Fruit fly (Drosophila melanogaster) whole organism: Measurements from ENCODE around the gene salr.

ENCODE experiments used
- Dll ChIP-seq: fragments of >200 bp; optimal IDR thresholded peaks from 2 replicates; lab custom pipeline; 2017
- psq ChIP-seq: fragments of >200 bp; optimal IDR thresholded peaks from 2 replicates; lab custom pipeline; 2017

dm6 chr2L:11328357-11328756 lies 30.3 kb upstream of the salr start:
- TF ChIP-seq Dll (lab: Kevin White, UChicago) (no peak), psq (lab: Kevin White, UChicago) (no peak)
